Fruit fly (Drosophila melanogaster) whole organism, embryonic: ENCODE data around the gene CG6178.

Experiments used
- Atf3 ChIP-seq: fragments of 200-800 bp; sonication (Bioruptor generic); optimal IDR thresholded peaks from 3 replicates; lab custom pipeline; 2016; ENCODE audit warnings: missing biosample characterization, missing genetic modification characterization
- B-H1 ChIP-seq: fragments of 200-800 bp; sonication (Bioruptor generic); IDR thresholded peaks from 3 replicates; pipeline ENCODE4 v1.3.6; 2022; ENCODE audit warnings: missing biosample characterization, missing genetic modification characterization
- C15 ChIP-seq: fragments of 200-800 bp; sonication (Bioruptor generic); IDR thresholded peaks from 3 replicates; pipeline ENCODE4 v1.3.6; 2022; ENCODE audit warnings: missing biosample characterization, missing genetic modification characterization
- CG10267 ChIP-seq: fragments of 200-800 bp; sonication (Bioruptor generic); optimal IDR thresholded peaks from 2 replicates; lab custom pipeline; 2018; ENCODE audit warnings: missing biosample characterization, mild to moderate bottlenecking, missing genetic modification characterization, moderate library complexity
- CG10565 ChIP-seq: fragments of 200-800 bp; sonication (Bioruptor generic); optimal IDR thresholded peaks from 3 replicates; lab custom pipeline; 2016; ENCODE audit warnings: missing biosample characterization, mild to moderate bottlenecking, missing genetic modification characterization
- CG11560 ChIP-seq: fragments of 200-800 bp; sonication (Bioruptor generic); IDR thresholded peaks from 3 replicates; pipeline ENCODE4 v1.3.6; 2022; ENCODE audit warnings: missing biosample characterization, missing genetic modification characterization
- CG12071 ChIP-seq: fragments of 200-800 bp; sonication (Bioruptor generic); optimal IDR thresholded peaks from 3 replicates; lab custom pipeline; 2018; ENCODE audit warnings: missing biosample characterization, mild to moderate bottlenecking, missing genetic modification characterization
- CG12219 ChIP-seq: fragments of 200-800 bp; sonication (Bioruptor generic); optimal IDR thresholded peaks from 3 replicates; lab custom pipeline; 2018; ENCODE audit warnings: missing biosample characterization, mild to moderate bottlenecking, missing genetic modification characterization
- CG12236 ChIP-seq: fragments of 200-800 bp; sonication (Bioruptor generic); optimal IDR thresholded peaks from 2 replicates; lab custom pipeline; 2016; ENCODE audit warnings: missing biosample characterization, missing genetic modification characterization
- CG12942 ChIP-seq: fragments of 200-800 bp; sonication (Bioruptor generic); optimal IDR thresholded peaks from 3 replicates; lab custom pipeline; 2016; ENCODE audit warnings: missing biosample characterization, missing genetic modification characterization
- CG1602 ChIP-seq: fragments of 200-800 bp; sonication (Bioruptor generic); optimal IDR thresholded peaks from 3 replicates; lab custom pipeline; 2016; ENCODE audit warnings: missing biosample characterization, missing genetic modification characterization
- CG17385 ChIP-seq: fragments of 200-800 bp; sonication (Bioruptor generic); optimal IDR thresholded peaks from 3 replicates; lab custom pipeline; 2018; ENCODE audit warnings: missing biosample characterization, mild to moderate bottlenecking, missing genetic modification characterization
- CG31224 ChIP-seq: fragments of 200-800 bp; sonication (Bioruptor generic); IDR thresholded peaks from 2 replicates; pipeline ENCODE4 v1.3.6; 2022; ENCODE audit warnings: missing biosample characterization, missing genetic modification characterization
- CG34376 ChIP-seq: fragments of 200-800 bp; sonication (Bioruptor generic); optimal IDR thresholded peaks from 2 replicates; lab custom pipeline; 2018; ENCODE audit warnings: missing biosample characterization, mild to moderate bottlenecking, missing genetic modification characterization
- CG34422 ChIP-seq: fragments of 200-800 bp; sonication (Bioruptor generic); IDR thresholded peaks from 3 replicates; pipeline ENCODE4 v1.3.6; 2022; ENCODE audit warnings: missing biosample characterization, missing genetic modification characterization
- CG3726 ChIP-seq: fragments of 200-800 bp; sonication (Bioruptor generic); IDR thresholded peaks from 3 replicates; pipeline ENCODE4, ENCODE4 v1.3.6; 2022; ENCODE audit warnings: missing biosample characterization, missing genetic modification characterization
- CG4360 ChIP-seq: fragments of 200-800 bp; sonication (Bioruptor generic); IDR thresholded peaks from 2 replicates; pipeline ENCODE4 v1.3.6; 2022; ENCODE audit warnings: missing biosample characterization, missing genetic modification characterization
- CG6272 ChIP-seq: fragments of 200-800 bp; sonication (Bioruptor generic); IDR thresholded peaks from 2 replicates; pipeline ENCODE4 v1.3.6; 2022; ENCODE audit warnings: missing biosample characterization, missing genetic modification characterization
- CG6765 ChIP-seq: fragments of 200-800 bp; sonication (Bioruptor generic); optimal IDR thresholded peaks from 3 replicates; lab custom pipeline; 2017; ENCODE audit warnings: missing biosample characterization, mild to moderate bottlenecking, missing genetic modification characterization
- CG7745 ChIP-seq: fragments of 200-800 bp; sonication (Bioruptor generic); optimal IDR thresholded peaks from 2 replicates; lab custom pipeline; 2018; ENCODE audit warnings: missing biosample characterization, mild to moderate bottlenecking, missing genetic modification characterization, moderate library complexity
- CG8478 ChIP-seq: fragments of >200 bp; optimal IDR thresholded peaks from 2 replicates; lab custom pipeline; 2018
- CG9932 ChIP-seq: fragments of 200-800 bp; sonication (Bioruptor generic); IDR thresholded peaks from 2 replicates; pipeline ENCODE4 v1.3.6; 2022; ENCODE audit warnings: missing biosample characterization, missing genetic modification characterization
- CHES-1-like ChIP-seq: fragments of 200-800 bp; sonication (Bioruptor generic); optimal IDR thresholded peaks from 2 replicates; lab custom pipeline; 2016; ENCODE audit warnings: missing biosample characterization, missing genetic modification characterization
- Camta ChIP-seq: fragments of 200-800 bp; sonication (Bioruptor generic); optimal IDR thresholded peaks from 2 replicates; lab custom pipeline; 2016; ENCODE audit warnings: missing biosample characterization, missing genetic modification characterization
- Chrac-16 ChIP-seq: fragments of 200-800 bp; sonication (Bioruptor generic); optimal IDR thresholded peaks from 3 replicates; lab custom pipeline; 2016; ENCODE audit warnings: missing biosample characterization, missing genetic modification characterization
- Deaf1 ChIP-seq: fragments of 200-800 bp; optimal IDR thresholded peaks from 3 replicates; lab custom pipeline; 2019; ENCODE audit warnings: missing biosample characterization, mild to moderate bottlenecking, missing genetic modification characterization, moderate library complexity
- Dll ChIP-seq: fragments of 200-800 bp; sonication (Bioruptor generic); IDR thresholded peaks from 4 replicates; pipeline ENCODE4 v1.3.6; 2022; ENCODE audit warnings: missing biosample characterization, missing genetic modification characterization; ENCODE audit not compliant: partially characterized antibody
- Elba2 ChIP-seq: fragments of 200-800 bp; sonication (Bioruptor generic); optimal IDR thresholded peaks from 3 replicates; lab custom pipeline; 2016; ENCODE audit warnings: missing biosample characterization, missing genetic modification characterization
- GATAe ChIP-seq: fragments of 200-800 bp; sonication (Bioruptor generic); conservative IDR thresholded peaks from 2 replicates; pipeline ENCODE4 v1.3.6; 2022; ENCODE audit warnings: missing biosample characterization, missing genetic modification characterization
- Hr39 ChIP-seq: fragments of >200 bp; optimal IDR thresholded peaks from 2 replicates; lab custom pipeline; 2017
- Lpt ChIP-seq: fragments of >200 bp; optimal IDR thresholded peaks from 2 replicates; lab custom pipeline; 2018; ENCODE audit warnings: missing biosample characterization, missing genetic modification characterization
- Max ChIP-seq: fragments of 200-800 bp; sonication (Bioruptor generic); optimal IDR thresholded peaks from 2 replicates; lab custom pipeline; 2016; ENCODE audit warnings: missing biosample characterization, mild to moderate bottlenecking, missing genetic modification characterization
- Xbp1 ChIP-seq: fragments of 200-800 bp; sonication (Bioruptor generic); optimal IDR thresholded peaks from 3 replicates; lab custom pipeline; 2016; ENCODE audit warnings: missing biosample characterization, mild to moderate bottlenecking, missing genetic modification characterization
- aop ChIP-seq: fragments of 200-800 bp; sonication (Bioruptor generic); IDR thresholded peaks from 2 replicates; pipeline ENCODE4 v1.3.6; 2022; ENCODE audit warnings: missing biosample characterization, missing genetic modification characterization
- ap ChIP-seq: fragments of 200-800 bp; sonication (Bioruptor generic); IDR thresholded peaks from 2 replicates; pipeline ENCODE4 v1.3.6; 2022; ENCODE audit warnings: missing biosample characterization, missing genetic modification characterization
- ase ChIP-seq: fragments of 200-800 bp; sonication (Bioruptor generic); IDR thresholded peaks from 3 replicates; pipeline ENCODE4 v1.3.6; 2022; ENCODE audit warnings: missing biosample characterization, missing genetic modification characterization
- br ChIP-seq: fragments of >200 bp; optimal IDR thresholded peaks from 2 replicates; lab custom pipeline; 2017
- croc ChIP-seq: fragments of 200-800 bp; sonication (Bioruptor generic); conservative IDR thresholded peaks from 3 replicates; pipeline ENCODE4 v1.3.6; 2022; ENCODE audit warnings: missing biosample characterization, missing genetic modification characterization
- dpn ChIP-seq, 2 experiments: fragments of 200-800 bp; sonication (Bioruptor generic); optimal IDR thresholded peaks; 3 replicates each; lab custom pipeline; 2016; ENCODE audit warnings: missing biosample characterization in 2 of 2, missing genetic modification characterization in 2 of 2
- grn ChIP-seq: fragments of 200-800 bp; sonication (Bioruptor generic); optimal IDR thresholded peaks from 3 replicates; lab custom pipeline; 2017; ENCODE audit warnings: missing biosample characterization, missing genetic modification characterization
- jigr1 ChIP-seq: fragments of 200-800 bp; sonication (Bioruptor generic); IDR thresholded peaks from 3 replicates; pipeline ENCODE4 v1.3.6; 2022; ENCODE audit warnings: missing biosample characterization, missing genetic modification characterization
- lbe ChIP-seq: fragments of 200-800 bp; sonication (Bioruptor generic); optimal IDR thresholded peaks from 2 replicates; lab custom pipeline; 2016; ENCODE audit warnings: missing biosample characterization, mild to moderate bottlenecking, missing genetic modification characterization
- maf-S ChIP-seq: fragments of 200-800 bp; sonication (Bioruptor generic); optimal IDR thresholded peaks from 2 replicates; lab custom pipeline; 2016; ENCODE audit warnings: missing biosample characterization, missing genetic modification characterization
- nom ChIP-seq: fragments of 200-800 bp; sonication (Bioruptor generic); optimal IDR thresholded peaks from 2 replicates; lab custom pipeline; 2017; ENCODE audit warnings: missing biosample characterization, missing genetic modification characterization, mild to moderate bottlenecking, moderate library complexity, missing genetic modification reagents
- pho ChIP-seq: fragments of 200-800 bp; sonication (Bioruptor generic); optimal IDR thresholded peaks from 2 replicates; lab custom pipeline; 2016; ENCODE audit warnings: missing biosample characterization, missing genetic modification characterization
- psq ChIP-seq: fragments of 200-800 bp; sonication (Bioruptor generic); optimal IDR thresholded peaks from 2 replicates; lab custom pipeline; 2017; ENCODE audit warnings: missing biosample characterization, missing genetic modification characterization
- slp2 ChIP-seq: fragments of 200-800 bp; sonication (Bioruptor generic); optimal IDR thresholded peaks from 2 replicates; lab custom pipeline; 2016; ENCODE audit warnings: missing biosample characterization, missing genetic modification characterization
- stwl ChIP-seq: fragments of 200-800 bp; sonication (Bioruptor generic); optimal IDR thresholded peaks from 3 replicates; lab custom pipeline; 2018; ENCODE audit warnings: missing biosample characterization, mild to moderate bottlenecking, missing genetic modification characterization, moderate library complexity
- tio ChIP-seq: fragments of 200-800 bp; sonication (Bioruptor generic); optimal IDR thresholded peaks from 2 replicates; lab custom pipeline; 2017; ENCODE audit warnings: missing biosample characterization, missing genetic modification characterization, inconsistent platforms
- wek ChIP-seq: fragments of 200-800 bp; sonication (Bioruptor generic); optimal IDR thresholded peaks from 3 replicates; lab custom pipeline; 2018; ENCODE audit warnings: missing biosample characterization, mild to moderate bottlenecking, missing genetic modification characterization, moderate library complexity
- wor ChIP-seq: fragments of 200-800 bp; sonication (Bioruptor generic); IDR thresholded peaks from 2 replicates; pipeline ENCODE4 v1.3.6; 2022; ENCODE audit warnings: missing biosample characterization, missing genetic modification characterization
- zen2 ChIP-seq: fragments of 200-800 bp; sonication (Bioruptor generic); IDR thresholded peaks from 3 replicates; pipeline ENCODE4 v1.3.6; 2022; ENCODE audit warnings: missing biosample characterization, missing genetic modification characterization; ENCODE audit not compliant: partially characterized antibody
- zf30C ChIP-seq: fragments of 200-800 bp; sonication (Bioruptor generic); optimal IDR thresholded peaks from 3 replicates; lab custom pipeline; 2018; ENCODE audit warnings: missing biosample characterization, mild to moderate bottlenecking, missing genetic modification characterization

Gene CG6178

DNA sequence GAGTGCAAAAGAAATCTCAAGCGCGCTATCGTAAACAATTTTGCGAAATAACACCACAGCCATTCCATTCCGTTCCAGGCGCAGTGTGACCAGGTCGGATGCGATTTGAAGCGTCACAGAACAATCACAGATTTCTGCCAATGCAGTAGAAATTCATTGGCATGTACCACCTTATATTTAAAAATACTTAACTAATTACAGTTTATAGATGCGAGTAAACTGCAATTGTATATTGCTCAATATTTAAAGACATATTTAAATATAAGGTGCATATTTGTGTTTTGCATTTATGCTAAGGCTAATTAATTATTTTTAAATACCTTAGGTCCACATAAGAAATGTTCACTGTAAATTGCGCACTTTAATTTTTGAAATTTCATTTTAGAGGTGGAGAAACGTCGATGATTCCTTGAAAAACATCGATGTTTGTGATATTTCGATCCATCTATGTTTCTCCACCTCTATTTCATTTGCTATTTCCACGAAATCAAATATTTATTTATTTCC is 41.3 kb downstream of the CG6178 start, which contains the start of the genes SMC6 and CG6204 (continued):
- peak; percentile 84 for TF ChIP-seq CG34376 (GFP tag; lab: Kevin White, UChicago)
- TF ChIP-seq Chrac-16 (GFP tag; lab: Kevin White, UChicago), result peak; percentile 94
- peak; percentile 89 for TF ChIP-seq CG31224 (GFP tag; lab: Robert Waterston, UW)
- TF ChIP-seq CG4360 (GFP tag; lab: Robert Waterston, UW), result peak; percentile 59
- TF ChIP-seq grn (GFP tag; lab: Kevin White, UChicago), result no peak
- TF ChIP-seq br, result no peak
- peak; percentile 86 for TF ChIP-seq CG10267 (tag; lab: Kevin White, UChicago)
- TF ChIP-seq stwl (tag; lab: Kevin White, UChicago), result peak; percentile 73
- TF ChIP-seq psq, result peak; percentile 59
- peak; percentile 85 for TF ChIP-seq maf-S (GFP tag; lab: Kevin White, UChicago)
- TF ChIP-seq pho (GFP tag; lab: Kevin White, UChicago), result peak; percentile 89
- TF ChIP-seq CG9932 (GFP tag; lab: Robert Waterston, UW), result peak; percentile 97
- TF ChIP-seq aop (GFP tag; lab: Robert Waterston, UW), result peak; percentile 18; the same call in 1 of the 2 replicates
- peak; percentile 85 for TF ChIP-seq croc (GFP tag; lab: Robert Waterston, UW)
- TF ChIP-seq CHES-1-like, result peak; percentile 79
- TF ChIP-seq lbe (GFP tag; lab: Kevin White, UChicago), result peak; percentile 91
- peak; percentile 84 for TF ChIP-seq GATAe
- peak; percentile 92 for TF ChIP-seq tio (GFP tag; lab: Kevin White, UChicago)
- TF ChIP-seq CG8478, result no peak
- TF ChIP-seq CG7745 (tag; lab: Kevin White, UChicago), result peak; percentile 63
- peak; percentile 88 for TF ChIP-seq wor (GFP tag; lab: Robert Waterston, UW)
- no peak for TF ChIP-seq Deaf1 (tag; lab: Kevin White, UChicago)
- peak; percentile 86 for TF ChIP-seq CG11560 (tag; lab: Robert Waterston, UW)
- peak; percentile 89 to 94 for TF ChIP-seq dpn (GFP tag; optimal IDR thresholded peaks at IDR 0.05; lab: Kevin White, UChicago)
- peak; percentile 89 for TF ChIP-seq ap
- TF ChIP-seq Atf3, result peak; percentile 44
- peak; percentile 82; the same call in 2 of the 3 replicates for TF ChIP-seq jigr1 (GFP tag; lab: Robert Waterston, UW)
- peak; percentile 66 for TF ChIP-seq CG12236 (GFP tag; lab: Kevin White, UChicago)
- TF ChIP-seq Dll (GFP tag; lab: Robert Waterston, UW), result peak; percentile 50; the same call in 2 of the 4 replicates
- TF ChIP-seq CG12942 (GFP tag; lab: Kevin White, UChicago), result peak; percentile 85
- TF ChIP-seq CG3726, result peak; percentile 86
- TF ChIP-seq CG6272 (GFP tag; lab: Robert Waterston, UW), result peak; percentile 94
- peak; percentile 93 for TF ChIP-seq CG1602 (GFP tag; lab: Kevin White, UChicago)
- TF ChIP-seq ase (GFP tag; lab: Robert Waterston, UW), result peak; percentile 90
- peak; percentile 90 for TF ChIP-seq CG17385 (GFP tag; lab: Kevin White, UChicago)
- TF ChIP-seq CG34422, result peak; percentile 95
- peak; percentile 94 for TF ChIP-seq Xbp1 (GFP tag; lab: Kevin White, UChicago)
- no peak for TF ChIP-seq zf30C (GFP tag; lab: Kevin White, UChicago)
- TF ChIP-seq Camta (GFP tag; lab: Kevin White, UChicago), result peak; percentile 77
- TF ChIP-seq Lpt, result no peak
- TF ChIP-seq wek (GFP tag; lab: Kevin White, UChicago), result peak; percentile 70
- TF ChIP-seq CG12071 (GFP tag; lab: Kevin White, UChicago), result peak; percentile 89
- TF ChIP-seq CG10565 (GFP tag; lab: Kevin White, UChicago), result peak; percentile 52
- TF ChIP-seq Elba2 (GFP tag; lab: Kevin White, UChicago), result peak; percentile 71
- peak; percentile 88 for TF ChIP-seq nom (GFP tag; lab: Kevin White, UChicago)
- TF ChIP-seq Hr39 (lab: Kevin White, UChicago), result no peak
- TF ChIP-seq CG12219 (GFP tag; lab: Kevin White, UChicago), result peak; percentile 87
- peak; percentile 92 for TF ChIP-seq B-H1 (GFP tag; lab: Robert Waterston, UW)
- no peak for TF ChIP-seq zen2 (GFP tag; lab: Robert Waterston, UW)
- TF ChIP-seq slp2 (GFP tag; lab: Kevin White, UChicago), result peak; percentile 76
- TF ChIP-seq CG6765 (GFP tag; lab: Kevin White, UChicago), result peak; percentile 85
- TF ChIP-seq Max, result peak; percentile 92
- TF ChIP-seq C15 (GFP tag; lab: Robert Waterston, UW), result peak; percentile 81
